Worm (Caenorhabditis elegans) whole organism, L1 larva: ENCODE measurements around the gene C55A6.1.

Experiments used
- F16B12.6 ChIP-seq: fragments of 150-350 bp; optimal IDR thresholded peaks from 2 replicates; lab custom pipeline; 2014; ENCODE audit warnings: missing biosample characterization, missing genetic modification characterization
- Y116A8C.19 ChIP-seq: sonication (generic microtip); optimal IDR thresholded peaks from 2 replicates; lab custom pipeline; 2016; ENCODE audit warnings: missing compliant biosample characterization, missing genetic modification characterization, borderline replicate concordance
- aha-1 ChIP-seq: fragments of 150-350 bp; optimal IDR thresholded peaks from 2 replicates; lab custom pipeline; 2014; ENCODE audit warnings: missing biosample characterization, missing genetic modification characterization
- ceh-63 ChIP-seq: fragments of 200-800 bp; sonication (Bioruptor generic); optimal IDR thresholded peaks from 2 replicates; lab custom pipeline; 2018; ENCODE audit warnings: mild to moderate bottlenecking, missing genetic modification characterization, missing compliant biosample characterization
- ceh-82 ChIP-seq, 3 experiments: fragments of 150-350 bp in 1 of 3; sonication (generic microtip) in 2 of 3; optimal IDR thresholded peaks; 2 replicates each; lab custom pipeline; 2014 to 2017; ENCODE audit warnings: missing biosample characterization in 3 of 3, missing genetic modification characterization in 3 of 3
- ceh-88 ChIP-seq: fragments of 200-800 bp; sonication (Bioruptor generic); IDR thresholded peaks from 2 replicates; pipeline ENCODE4 v1.3.6; 2022; ENCODE audit warnings: missing genetic modification characterization, missing compliant biosample characterization
- ceh-90 ChIP-seq: sonication (generic microtip); optimal IDR thresholded peaks from 2 replicates; lab custom pipeline; 2016; ENCODE audit warnings: missing genetic modification characterization, missing compliant biosample characterization
- dpl-1 ChIP-seq, 3 experiments: fragments of 150-350 bp in 2 of 3; sonication (generic microtip) in 1 of 3; optimal IDR thresholded peaks; 2 replicates each; lab custom pipeline; 2014 to 2017; ENCODE audit warnings: missing biosample characterization in 3 of 3, missing genetic modification characterization in 3 of 3, missing genetic modification reagents in 3 of 3
- efl-1 ChIP-seq, 4 experiments: fragments of 150-350 bp; optimal IDR thresholded peaks in 3 of 4; peaks in 1 of 4; 1 replicate in 1 of 4; 2 replicates in 3 of 4; lab custom pipeline; 2014; ENCODE audit warnings: missing biosample characterization in 2 of 4, missing genetic modification characterization in 2 of 4, missing genetic modification reagents in 2 of 4
- efl-3 ChIP-seq: fragments of 200-800 bp; sonication (Bioruptor generic); optimal IDR thresholded peaks from 2 replicates; lab custom pipeline; 2018; ENCODE audit warnings: mild to moderate bottlenecking, missing genetic modification characterization, missing compliant biosample characterization
- egl-13 ChIP-seq: sonication (generic microtip); optimal IDR thresholded peaks from 2 replicates; lab custom pipeline; 2016; ENCODE audit warnings: missing genotype, missing genetic modification reagents, missing genetic modification characterization, missing compliant biosample characterization
- egl-27 ChIP-seq, 2 experiments: fragments of 150-350 bp in 1 of 2; sonication (generic microtip); optimal IDR thresholded peaks; 3 replicates each; lab custom pipeline; 2017 to 2018; ENCODE audit warnings: missing biosample characterization in 2 of 2, missing genetic modification characterization in 2 of 2, missing genetic modification reagents in 2 of 2
- fkh-10 ChIP-seq: sonication (generic microtip); optimal IDR thresholded peaks from 2 replicates; lab custom pipeline; 2017; ENCODE audit warnings: missing biosample characterization, missing genetic modification reagents, missing genetic modification characterization
- fkh-4 ChIP-seq: sonication (generic microtip); optimal IDR thresholded peaks from 2 replicates; lab custom pipeline; 2016; ENCODE audit warnings: missing compliant biosample characterization, missing genetic modification characterization, borderline replicate concordance
- fos-1 ChIP-seq: fragments of 150-350 bp; optimal IDR thresholded peaks from 2 replicates; lab custom pipeline; 2014; ENCODE audit warnings: missing biosample characterization, missing genetic modification characterization
- grh-1 ChIP-seq: fragments of 200-800 bp; sonication (Bioruptor generic); IDR thresholded peaks from 2 replicates; pipeline ENCODE4 v1.3.6; 2022; ENCODE audit warnings: missing genetic modification reagents, missing genetic modification characterization, missing compliant biosample characterization
- hlh-17 ChIP-seq: fragments of 200-800 bp; sonication (Bioruptor generic); optimal IDR thresholded peaks from 2 replicates; lab custom pipeline; 2018; ENCODE audit warnings: missing genetic modification characterization, mild to moderate bottlenecking, missing compliant biosample characterization, moderate library complexity, borderline replicate concordance
- hpl-2 ChIP-seq: fragments of 150-350 bp; optimal IDR thresholded peaks from 2 replicates; lab custom pipeline; 2014; ENCODE audit warnings: missing biosample characterization, missing genetic modification reagents, missing genetic modification characterization
- irx-1 ChIP-seq: sonication (generic microtip); optimal IDR thresholded peaks from 2 replicates; lab custom pipeline; 2016; ENCODE audit warnings: missing genetic modification characterization, missing compliant biosample characterization
- isw-1 ChIP-seq: fragments of 200-800 bp; sonication (Bioruptor generic); IDR thresholded peaks from 2 replicates; pipeline ENCODE4 v1.3.6; 2022; ENCODE audit warnings: missing genetic modification characterization, missing compliant biosample characterization
- lin-13 ChIP-seq: fragments of 150-350 bp; optimal IDR thresholded peaks from 2 replicates; lab custom pipeline; 2014; ENCODE audit warnings: missing biosample characterization, missing genetic modification reagents, missing genetic modification characterization
- lin-14 ChIP-seq: fragments of 200-800 bp; sonication (Bioruptor generic); optimal IDR thresholded peaks from 2 replicates; lab custom pipeline; 2018; ENCODE audit warnings: mild to moderate bottlenecking, missing genetic modification characterization, moderate library complexity, missing compliant biosample characterization
- lin-15B ChIP-seq: fragments of 150-350 bp; sonication (generic microtip); optimal IDR thresholded peaks from 3 replicates; lab custom pipeline; 2014; ENCODE audit warnings: missing biosample characterization, missing genetic modification characterization
- lin-39 ChIP-seq: fragments of 150-350 bp; optimal IDR thresholded peaks from 2 replicates; lab custom pipeline; 2014; ENCODE audit warnings: missing biosample characterization, missing genetic modification reagents, missing genetic modification characterization
- lsy-2 ChIP-seq, 2 experiments: fragments of 150-350 bp; optimal IDR thresholded peaks; 2 replicates each; lab custom pipeline; 2014; ENCODE audit warnings: missing biosample characterization in 2 of 2, missing genetic modification characterization in 2 of 2
- mdl-1 ChIP-seq, 2 experiments: fragments of 150-350 bp; optimal IDR thresholded peaks; 2 replicates each; lab custom pipeline; 2014 to 2017; ENCODE audit warnings: missing biosample characterization in 2 of 2, missing genetic modification characterization in 2 of 2, inconsistent platforms in 1 of 2
- nhr-11 ChIP-seq: fragments of 150-350 bp; optimal IDR thresholded peaks from 2 replicates; lab custom pipeline; 2014; ENCODE audit warnings: missing biosample characterization, missing genetic modification characterization
- nhr-12 ChIP-seq: sonication (generic microtip); optimal IDR thresholded peaks from 2 replicates; lab custom pipeline; 2017; ENCODE audit warnings: missing biosample characterization, missing genetic modification characterization
- nhr-20 ChIP-seq: sonication (generic microtip); optimal IDR thresholded peaks from 2 replicates; lab custom pipeline; 2016; ENCODE audit warnings: mild to moderate bottlenecking, missing genetic modification characterization, missing compliant biosample characterization
- nhr-237 ChIP-seq: fragments of 150-350 bp; optimal IDR thresholded peaks from 2 replicates; lab custom pipeline; 2014; ENCODE audit warnings: missing biosample characterization, missing genetic modification characterization
- nhr-47 ChIP-seq: sonication (generic microtip); optimal IDR thresholded peaks from 2 replicates; lab custom pipeline; 2016; ENCODE audit warnings: mild to moderate bottlenecking, missing genetic modification characterization, moderate library complexity, missing compliant biosample characterization
- nhr-71 ChIP-seq: sonication (generic microtip); optimal IDR thresholded peaks from 2 replicates; lab custom pipeline; 2016; ENCODE audit warnings: mild to moderate bottlenecking, missing genetic modification characterization, moderate library complexity, missing compliant biosample characterization
- nhr-76 ChIP-seq: sonication (generic microtip); optimal IDR thresholded peaks from 2 replicates; lab custom pipeline; 2017; ENCODE audit warnings: missing biosample characterization, missing genetic modification characterization
- nhr-77 ChIP-seq: fragments of 150-350 bp; optimal IDR thresholded peaks from 2 replicates; lab custom pipeline; 2014; ENCODE audit warnings: missing biosample characterization, missing genetic modification characterization
- nhr-84 ChIP-seq: sonication (generic microtip); optimal IDR thresholded peaks from 2 replicates; lab custom pipeline; 2017; ENCODE audit warnings: missing biosample characterization, missing genetic modification characterization
- nhr-85 ChIP-seq: sonication (generic microtip); peaks from one replicate; lab custom pipeline; 2016; ENCODE audit warnings: missing genetic modification characterization, inconsistent platforms, missing compliant biosample characterization
- nhr-90 ChIP-seq: sonication (generic microtip); optimal IDR thresholded peaks from 2 replicates; lab custom pipeline; 2016; ENCODE audit warnings: mild to moderate bottlenecking, missing genetic modification characterization, missing compliant biosample characterization; ENCODE audit not compliant: poor library complexity
- pqm-1 ChIP-seq: sonication (generic microtip); optimal IDR thresholded peaks from 3 replicates; lab custom pipeline; 2017; ENCODE audit warnings: missing biosample characterization, missing genetic modification characterization
- skn-1 ChIP-seq: fragments of 150-350 bp; optimal IDR thresholded peaks from 2 replicates; lab custom pipeline; 2014; ENCODE audit warnings: missing biosample characterization, missing genetic modification characterization
- snpc-4 ChIP-seq: fragments of 150-350 bp; optimal IDR thresholded peaks from 2 replicates; lab custom pipeline; 2014; ENCODE audit warnings: missing biosample characterization, missing genetic modification characterization
- snu-23 ChIP-seq: sonication (generic microtip); optimal IDR thresholded peaks from 2 replicates; lab custom pipeline; 2016; ENCODE audit warnings: missing genetic modification characterization, missing compliant biosample characterization
- sox-4 ChIP-seq: sonication (generic microtip); optimal IDR thresholded peaks from 2 replicates; lab custom pipeline; 2016; ENCODE audit warnings: missing genetic modification characterization, missing compliant biosample characterization
- tbx-2 ChIP-seq: sonication (generic microtip); optimal IDR thresholded peaks from 2 replicates; lab custom pipeline; 2016; ENCODE audit warnings: missing genetic modification characterization, missing compliant biosample characterization
- tlp-1 ChIP-seq: fragments of 150-350 bp; optimal IDR thresholded peaks from 2 replicates; lab custom pipeline; 2014; ENCODE audit warnings: missing biosample characterization, missing genetic modification characterization
- unc-62 ChIP-seq: fragments of 150-350 bp; optimal IDR thresholded peaks from 2 replicates; lab custom pipeline; 2014; ENCODE audit warnings: missing biosample characterization, missing genetic modification reagents, missing genetic modification characterization
- unc-86 ChIP-seq: sonication (generic microtip); optimal IDR thresholded peaks from 2 replicates; lab custom pipeline; 2016; ENCODE audit warnings: missing genetic modification characterization, missing compliant biosample characterization
- vab-15 ChIP-seq: sonication (generic microtip); optimal IDR thresholded peaks from 2 replicates; lab custom pipeline; 2017; ENCODE audit warnings: missing genotype, mild to moderate bottlenecking, missing genetic modification characterization, missing compliant biosample characterization
- xbp-1 ChIP-seq: sonication (generic microtip); optimal IDR thresholded peaks from 2 replicates; lab custom pipeline; 2016; ENCODE audit warnings: missing genetic modification characterization, missing compliant biosample characterization

C55A6.1 gene

DNA sequence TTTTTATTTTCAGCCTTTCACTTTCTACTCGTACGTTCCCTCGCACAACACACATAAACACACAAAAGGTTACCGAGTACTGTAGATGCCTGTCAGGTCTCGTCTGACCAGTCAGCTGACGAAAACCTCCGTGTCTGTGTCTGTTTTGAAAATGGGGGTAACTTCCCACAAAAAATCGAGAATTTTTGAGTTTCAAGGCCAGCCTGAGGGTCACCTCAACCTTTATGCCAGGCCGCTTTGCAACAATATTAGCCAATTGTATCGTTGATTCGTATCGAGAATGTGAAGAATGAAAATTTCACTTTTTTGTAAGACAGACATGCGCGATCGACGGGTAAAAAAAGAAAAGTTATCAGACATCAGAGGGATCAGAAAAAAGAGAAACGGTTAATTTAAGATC lies 26.3 kb upstream of the C55A6.1 start (continued):
- TF ChIP-seq vab-15 (tag; lab: Kevin White, UChicago) (no peak), grh-1 (GFP tag; lab: Robert Waterston, UW) (peak; percentile 87), efl-3 (GFP tag; lab: Kevin White, UChicago) (no peak), nhr-237 (tag; lab: Kevin White, UChicago) (no peak), ceh-82 (tag; optimal IDR thresholded peaks at IDR 0.05; lab: Kevin White, UChicago) (peak in 1 of 3 experiments; percentile 23), fos-1 (tag; lab: Kevin White, UChicago) (peak; percentile 45), nhr-85 (peak; percentile 100), lin-39 (tag; lab: Kevin White, UChicago) (no peak), nhr-12 (tag; lab: Kevin White, UChicago) (no peak), xbp-1 (tag; lab: Kevin White, UChicago) (peak; percentile 8), unc-62 (no peak), hpl-2 (GFP tag; lab: Kevin White, UChicago) (no peak), F16B12.6 (tag; lab: Kevin White, UChicago) (no peak), snu-23 (peak; percentile 83), nhr-71 (peak; percentile 82), isw-1 (GFP tag; lab: Robert Waterston, UW) (no peak), nhr-84 (tag; lab: Kevin White, UChicago) (no peak), Y116A8C.19 (no peak), nhr-11 (tag; lab: Kevin White, UChicago) (no peak), unc-86 (no peak), nhr-90 (peak; percentile 76), efl-1 (optimal IDR thresholded peaks at IDR 0.05; lab: Kevin White, UChicago) (peak; percentile 20 to 39), efl-1 (GFP tag; optimal IDR thresholded peaks at IDR 0.05 in 1 of 2; lab: Kevin White, UChicago) (peak in 1 of 2 experiments; percentile 6), snpc-4 (tag; lab: Kevin White, UChicago) (no peak), pqm-1 (no peak), ceh-90 (tag; lab: Kevin White, UChicago) (no peak), egl-27 (tag; optimal IDR thresholded peaks at IDR 0.05; lab: Kevin White, UChicago) (peak in 1 of 2 experiments; percentile 12), fkh-4 (tag; lab: Kevin White, UChicago) (no peak), tlp-1 (tag; lab: Kevin White, UChicago) (no peak), nhr-47 (tag; lab: Kevin White, UChicago) (peak; percentile 56), mdl-1 (tag; optimal IDR thresholded peaks at IDR 0.05; lab: Kevin White, UChicago) (peak in 1 of 2 experiments; percentile 69), ceh-88 (GFP tag; lab: Robert Waterston, UW) (peak; percentile 29; the same call in 1 of the 2 replicates)
- TF ChIP-seq, all 84 proteins: peak for 29

DNA sequence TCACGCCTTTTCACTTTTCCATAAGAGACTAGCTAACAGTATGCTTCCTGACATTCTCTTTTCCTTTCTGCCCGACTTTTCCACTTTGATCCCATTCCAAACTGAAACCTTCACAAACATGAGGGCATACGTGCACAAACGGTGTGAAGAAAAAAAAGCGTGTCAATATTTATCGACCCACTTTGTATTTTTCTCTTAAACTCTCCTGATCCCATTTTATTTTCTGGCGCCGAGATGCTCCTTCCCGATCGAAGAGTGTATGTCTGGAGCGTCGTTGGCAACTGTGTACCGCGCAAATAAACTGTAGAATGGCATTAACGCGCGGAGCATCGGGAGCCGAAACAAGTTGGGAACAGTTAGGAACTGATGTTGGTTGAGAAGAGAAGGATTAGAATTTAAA lies 24.8 kb upstream of the C55A6.1 start:
- TF ChIP-seq fkh-10 (no peak), pqm-1 (no peak), efl-3 (GFP tag; lab: Kevin White, UChicago) (no peak), lin-14 (peak; percentile 48), vab-15 (tag; lab: Kevin White, UChicago) (no peak), lin-13 (GFP tag; lab: Kevin White, UChicago) (no peak), efl-1 (optimal IDR thresholded peaks at IDR 0.05; lab: Kevin White, UChicago) (no peak), efl-1 (GFP tag; optimal IDR thresholded peaks at IDR 0.05 in 1 of 2; lab: Kevin White, UChicago) (peak in 1 of 2 experiments; percentile 58), irx-1 (no peak), egl-13 (no peak), skn-1 (no peak), lin-15B (tag; lab: Kevin White, UChicago) (no peak), sox-4 (tag; lab: Kevin White, UChicago) (no peak), nhr-76 (no peak), ceh-63 (no peak), isw-1 (GFP tag; lab: Robert Waterston, UW) (no peak), aha-1 (no peak), tbx-2 (tag; lab: Kevin White, UChicago) (peak; percentile 58), hlh-17 (GFP tag; lab: Kevin White, UChicago) (no peak), nhr-71 (peak; percentile 36), fos-1 (tag; lab: Kevin White, UChicago) (no peak), lsy-2 (tag; optimal IDR thresholded peaks at IDR 0.05; lab: Kevin White, UChicago) (peak in 1 of 2 experiments; percentile 21), mdl-1 (tag; optimal IDR thresholded peaks at IDR 0.05; lab: Kevin White, UChicago) (peak in 1 of 2 experiments; percentile 25), dpl-1 (GFP tag; optimal IDR thresholded peaks at IDR 0.05; lab: Kevin White, UChicago) (no peak), fkh-4 (tag; lab: Kevin White, UChicago) (no peak), egl-27 (tag; optimal IDR thresholded peaks at IDR 0.05; lab: Kevin White, UChicago) (peak; percentile 45 to 57), nhr-77 (tag; lab: Kevin White, UChicago) (peak; percentile 65), nhr-20 (tag; lab: Kevin White, UChicago) (peak; percentile 36)
